Worm (Caenorhabditis elegans): ENCODE measurements around the gene F23F12.12.
A peak's percentile ranks its signal among the peaks of the same experiment; 100 is the strongest.

F23F12.12 gene

ce11 chrIII:6488916-6489315 lies 19.0 kb upstream of the F23F12.12 start (continued):
- peak; percentile 79 for TF ChIP-seq nhr-85 (tag)
- peak; percentile 50 for TF ChIP-seq swsn-7 (tag; optimal IDR thresholded peaks at IDR 0.05)
- peak; percentile 16 for TF ChIP-seq lin-13 (GFP tag; optimal IDR thresholded peaks at IDR 0.05)
- peak; percentile 43 for TF ChIP-seq blmp-1 (tag; optimal IDR thresholded peaks at IDR 0.05)
- no peak for TF ChIP-seq alr-1 (tag; optimal IDR thresholded peaks at IDR 0.05; ENCODE audit: borderline replicate concordance)
- no peak for TF ChIP-seq ama-1 (optimal IDR thresholded peaks at IDR 0.05)

- no peak for TF ChIP-seq isw-1 (GFP tag; IDR thresholded peaks at IDR 0.05)
- TF ChIP-seq unc-98 (GFP tag; IDR thresholded peaks at IDR 0.05), result no peak
- TF ChIP-seq pag-3 (tag; optimal IDR thresholded peaks at IDR 0.05; ENCODE audit: borderline replicate concordance, insufficient read depth), result no peak
- no peak for TF ChIP-seq zip-4 (GFP tag; optimal IDR thresholded peaks at IDR 0.05)
- TF ChIP-seq blmp-1 (tag; optimal IDR thresholded peaks at IDR 0.05), result no peak
- no peak for TF ChIP-seq grh-1 (GFP tag; IDR thresholded peaks at IDR 0.05)
- no peak for TF ChIP-seq lin-14 (GFP tag; optimal IDR thresholded peaks at IDR 0.05)
- TF ChIP-seq mef-2 (tag; optimal IDR thresholded peaks at IDR 0.05), result no peak
- TF ChIP-seq xbp-1 (tag; optimal IDR thresholded peaks at IDR 0.05), result no peak
- no peak for TF ChIP-seq efl-3 (GFP tag; optimal IDR thresholded peaks at IDR 0.05)
- no peak for TF ChIP-seq ceh-88 (GFP tag; IDR thresholded peaks at IDR 0.05)
- TF ChIP-seq C04F5.9 (tag; optimal IDR thresholded peaks at IDR 0.05), result no peak
- TF ChIP-seq lsy-2 (tag; optimal IDR thresholded peaks at IDR 0.05), result no peak
- TF ChIP-seq fkh-8 (tag; optimal IDR thresholded peaks at IDR 0.05), result no peak
- TF ChIP-seq ces-1 (GFP tag; optimal IDR thresholded peaks at IDR 0.05), result no peak
- no peak for TF ChIP-seq egl-13 (tag; optimal IDR thresholded peaks at IDR 0.05)
Observed at ce11 chrIII:6489493-6489892, 18.4 kb upstream of the F23F12.12 start, which contains the start of gene rpt-3. rpt-3 (plus strand) TSS chrIII:6489793.

ce11 chrIII:6490989-6491388 lies 16.9 kb upstream of the F23F12.12 start:
- no peak for TF ChIP-seq F16B12.6 (tag; optimal IDR thresholded peaks at IDR 0.05)
- no peak for TF ChIP-seq C34B4.2 (tag; optimal IDR thresholded peaks at IDR 0.05)
- no peak for TF ChIP-seq unc-62 (GFP tag; optimal IDR thresholded peaks at IDR 0.05)
- no peak for TF ChIP-seq unc-130 (tag; optimal IDR thresholded peaks at IDR 0.05)
- no peak for TF ChIP-seq nhr-19 (GFP tag; conservative IDR thresholded peaks at IDR 0.05)
- no peak for TF ChIP-seq nhr-84 (tag; optimal IDR thresholded peaks at IDR 0.05)
- TF ChIP-seq egl-13 (tag; optimal IDR thresholded peaks at IDR 0.05), result no peak
- TF ChIP-seq tbx-2 (tag; optimal IDR thresholded peaks at IDR 0.05), result no peak
- no peak for TF ChIP-seq nhr-85 (tag)
- no peak for TF ChIP-seq ces-1 (GFP tag; optimal IDR thresholded peaks at IDR 0.05)
- TF ChIP-seq sox-4 (tag; optimal IDR thresholded peaks at IDR 0.05), result no peak

- no peak for TF ChIP-seq pax-3 (tag; optimal IDR thresholded peaks at IDR 0.05)
- no peak for TF ChIP-seq unc-130 (tag; optimal IDR thresholded peaks at IDR 0.05)
- TF ChIP-seq nhr-20 (tag; optimal IDR thresholded peaks at IDR 0.05), result no peak
- TF ChIP-seq mab-9 (GFP tag; IDR thresholded peaks at IDR 0.05), result no peak
- no peak for TF ChIP-seq ztf-4 (tag; optimal IDR thresholded peaks at IDR 0.05)
- TF ChIP-seq blmp-1 (tag; optimal IDR thresholded peaks at IDR 0.05), result no peak
- TF ChIP-seq ama-1 (optimal IDR thresholded peaks at IDR 0.05), result no peak
- no peak for TF ChIP-seq nhr-76 (tag; optimal IDR thresholded peaks at IDR 0.05)
- no peak for TF ChIP-seq lin-39 (tag; optimal IDR thresholded peaks at IDR 0.05)
Observed at ce11 chrIII:6492807-6493206, 15.1 kb upstream of the F23F12.12 start, which contains the start of gene srb-11. srb-11 (minus strand) TSS chrIII:6492907.

- TF ChIP-seq nhr-11 (tag; optimal IDR thresholded peaks at IDR 0.05) (no peak), ama-1 (optimal IDR thresholded peaks at IDR 0.05) (no peak), elt-2 (tag; optimal IDR thresholded peaks at IDR 0.05) (peak; percentile 84), efl-1 (optimal IDR thresholded peaks at IDR 0.05) (no peak), efl-1 (GFP tag; optimal IDR thresholded peaks at IDR 0.05 in 1 of 2) (peak in 1 of 2 experiments; percentile 69), unc-86 (tag; optimal IDR thresholded peaks at IDR 0.05) (no peak), lin-13 (GFP tag; optimal IDR thresholded peaks at IDR 0.05) (no peak), unc-30 (tag; optimal IDR thresholded peaks at IDR 0.05) (no peak), fkh-10 (GFP tag; optimal IDR thresholded peaks at IDR 0.05) (no peak), zag-1 (tag; optimal IDR thresholded peaks at IDR 0.05) (no peak), Y116A8C.19 (tag; optimal IDR thresholded peaks at IDR 0.05; ENCODE audit: borderline replicate concordance) (no peak)
Observed at ce11 chrIII:6495191-6495723, 12.7 kb upstream of the F23F12.12 start, which contains the start of gene F23F12.13. F23F12.13 (plus strand) TSS chrIII:6495673.
